Worm (Caenorhabditis elegans) whole organism, young adult: ENCODE measurements around the gene srbc-22.

Experiments
- B0019.2 ChIP-seq: fragments of 200-800 bp; sonication (Bioruptor generic); conservative IDR thresholded peaks from 2 replicates; pipeline ENCODE4 v1.3.6; 2022; ENCODE audit warnings: missing genetic modification reagents, missing genetic modification characterization, missing compliant biosample characterization
- B0261.1 ChIP-seq: sonication (generic microtip); optimal IDR thresholded peaks from 2 replicates; lab custom pipeline; 2016; ENCODE audit warnings: mild to moderate bottlenecking, missing genetic modification characterization, moderate library complexity, missing compliant biosample characterization
- C17E4.6 ChIP-seq: fragments of 200-800 bp; sonication (Bioruptor generic); IDR thresholded peaks from 2 replicates; pipeline ENCODE4 v1.3.6; 2022; ENCODE audit warnings: missing genetic modification reagents, missing genetic modification characterization, missing compliant biosample characterization
- F22D6.2 ChIP-seq: sonication (generic microtip); optimal IDR thresholded peaks from 2 replicates; lab custom pipeline; 2016; ENCODE audit warnings: mild to moderate bottlenecking, missing genetic modification characterization, missing compliant biosample characterization
- F23B12.7 ChIP-seq: sonication (generic microtip); optimal IDR thresholded peaks from 2 replicates; lab custom pipeline; 2017; ENCODE audit warnings: missing genetic modification characterization, mild to moderate bottlenecking, missing compliant biosample characterization, antibody characterized with exemption, moderate library complexity; ENCODE audit not compliant: insufficient read depth
- F37B4.10 ChIP-seq: fragments of 200-800 bp; sonication (Bioruptor generic); IDR thresholded peaks from 2 replicates; pipeline ENCODE4 v1.3.6; 2022; ENCODE audit warnings: missing genetic modification characterization, missing compliant biosample characterization
- F52B5.7 ChIP-seq: sonication (generic microtip); optimal IDR thresholded peaks from 2 replicates; lab custom pipeline; 2016; ENCODE audit warnings: mild to moderate bottlenecking, missing genetic modification characterization, missing compliant biosample characterization
- K11D2.4 ChIP-seq: fragments of 200-800 bp; sonication (Bioruptor generic); IDR thresholded peaks from 2 replicates; pipeline ENCODE4 v1.3.6; 2022; ENCODE audit warnings: missing genetic modification reagents, missing genetic modification characterization, missing compliant biosample characterization
- T07F8.4 ChIP-seq: sonication (generic microtip); optimal IDR thresholded peaks from 2 replicates; lab custom pipeline; 2016; ENCODE audit warnings: mild to moderate bottlenecking, missing genetic modification characterization, moderate library complexity, missing compliant biosample characterization
- T26A5.8 ChIP-seq: sonication (generic microtip); optimal IDR thresholded peaks from 2 replicates; lab custom pipeline; 2016; ENCODE audit warnings: missing genetic modification characterization, missing compliant biosample characterization
- akir-1 ChIP-seq: fragments of 200-800 bp; sonication (Bioruptor generic); optimal IDR thresholded peaks from 2 replicates; lab custom pipeline; 2018; ENCODE audit warnings: mild to moderate bottlenecking, missing genetic modification characterization, moderate library complexity, missing compliant biosample characterization
- atf-7 ChIP-seq: sonication (generic microtip); optimal IDR thresholded peaks from 2 replicates; lab custom pipeline; 2017; ENCODE audit warnings: mild to moderate bottlenecking, missing genetic modification characterization, missing compliant biosample characterization
- athp-1 ChIP-seq: sonication (generic microtip); optimal IDR thresholded peaks from 2 replicates; lab custom pipeline; 2017; ENCODE audit warnings: mild to moderate bottlenecking, missing genetic modification characterization, missing compliant biosample characterization
- bed-2 ChIP-seq: fragments of 200-800 bp; sonication (Bioruptor generic); IDR thresholded peaks from 2 replicates; pipeline ENCODE4 v1.3.6; 2022; ENCODE audit warnings: missing genetic modification reagents, missing genetic modification characterization, missing compliant biosample characterization
- ccch-3 ChIP-seq: fragments of 200-800 bp; sonication (Bioruptor generic); optimal IDR thresholded peaks from 2 replicates; lab custom pipeline; 2018; ENCODE audit warnings: mild to moderate bottlenecking, missing genetic modification characterization, missing compliant biosample characterization
- ceh-100 ChIP-seq: fragments of 200-800 bp; sonication (Bioruptor generic); IDR thresholded peaks from 2 replicates; pipeline ENCODE4 v1.3.6; 2022; ENCODE audit warnings: missing genetic modification reagents, missing genetic modification characterization, missing compliant biosample characterization
- ceh-40 ChIP-seq: fragments of 200-800 bp; sonication (Bioruptor generic); IDR thresholded peaks from 2 replicates; pipeline ENCODE4 v1.3.6; 2022; ENCODE audit warnings: missing genetic modification characterization, missing compliant biosample characterization
- ceh-58 ChIP-seq: fragments of 200-800 bp; sonication (Bioruptor generic); IDR thresholded peaks from 2 replicates; pipeline ENCODE4 v1.3.6; 2022; ENCODE audit warnings: missing genetic modification characterization, missing compliant biosample characterization
- egl-18 ChIP-seq: fragments of 200-800 bp; sonication (Bioruptor generic); IDR thresholded peaks from 2 replicates; pipeline ENCODE4 v1.3.6; 2022; ENCODE audit warnings: missing genetic modification reagents, missing genetic modification characterization, missing compliant biosample characterization
- egrh-3 ChIP-seq: fragments of 200-800 bp; sonication (Bioruptor generic); IDR thresholded peaks from 2 replicates; pipeline ENCODE4 v1.3.6; 2022; ENCODE audit warnings: missing genetic modification reagents, missing genetic modification characterization, missing compliant biosample characterization
- ekl-4 ChIP-seq: fragments of 200-800 bp; sonication (Bioruptor generic); IDR thresholded peaks from 2 replicates; pipeline ENCODE4 v1.3.6; 2022; ENCODE audit warnings: missing genetic modification reagents, missing genetic modification characterization, missing compliant biosample characterization
- gei-17 ChIP-seq: fragments of 200-800 bp; sonication (Bioruptor generic); optimal IDR thresholded peaks from 2 replicates; lab custom pipeline; 2018; ENCODE audit warnings: mild to moderate bottlenecking, missing genetic modification characterization, missing compliant biosample characterization
- hmg-20 ChIP-seq: fragments of 200-800 bp; sonication (Bioruptor generic); IDR thresholded peaks from 2 replicates; pipeline ENCODE4 v1.3.6; 2022; ENCODE audit warnings: missing genetic modification reagents, missing genetic modification characterization, missing compliant biosample characterization
- lin-54 ChIP-seq: fragments of 200-800 bp; sonication (Bioruptor generic); optimal IDR thresholded peaks from 2 replicates; lab custom pipeline; 2018; ENCODE audit warnings: mild to moderate bottlenecking, missing genetic modification characterization, missing compliant biosample characterization
- mcd-1 ChIP-seq: fragments of 200-800 bp; sonication (Bioruptor generic); IDR thresholded peaks from 2 replicates; pipeline ENCODE4 v1.3.6; 2022; ENCODE audit warnings: missing genetic modification reagents, missing genetic modification characterization, missing compliant biosample characterization
- nfyb-1 ChIP-seq: fragments of 200-800 bp; sonication (Bioruptor generic); IDR thresholded peaks from 2 replicates; pipeline ENCODE4 v1.3.6; 2022; ENCODE audit warnings: missing genetic modification reagents, missing genetic modification characterization, missing compliant biosample characterization
- nhr-80 ChIP-seq: sonication (generic microtip); optimal IDR thresholded peaks from 2 replicates; lab custom pipeline; 2016; ENCODE audit warnings: missing genetic modification characterization, missing compliant biosample characterization
- repo-1 ChIP-seq: sonication (generic microtip); optimal IDR thresholded peaks from 2 replicates; lab custom pipeline; 2017; ENCODE audit warnings: mild to moderate bottlenecking, missing genetic modification characterization, missing compliant biosample characterization
- sdz-38 ChIP-seq: sonication (generic microtip); optimal IDR thresholded peaks from 2 replicates; lab custom pipeline; 2016; ENCODE audit warnings: missing genotype, missing genetic modification characterization, missing compliant biosample characterization
- sea-2 ChIP-seq: fragments of 200-800 bp; sonication (Bioruptor generic); IDR thresholded peaks from 2 replicates; pipeline ENCODE4 v1.3.6; 2022; ENCODE audit warnings: missing genetic modification characterization, missing compliant biosample characterization
- unc-62 ChIP-seq: fragments of 150-350 bp; optimal IDR thresholded peaks from 2 replicates; lab custom pipeline; 2014; ENCODE audit warnings: missing biosample characterization, missing genetic modification reagents, missing genetic modification characterization
- ztf-22 ChIP-seq: fragments of 200-800 bp; sonication (Bioruptor generic); optimal IDR thresholded peaks from 2 replicates; lab custom pipeline; 2018; ENCODE audit warnings: mild to moderate bottlenecking, missing genetic modification characterization, moderate library complexity, missing compliant biosample characterization
- ztf-25 ChIP-seq: fragments of 200-800 bp; sonication (Bioruptor generic); IDR thresholded peaks from 2 replicates; pipeline ENCODE4 v1.3.6; 2022; ENCODE audit warnings: missing genetic modification reagents, missing genetic modification characterization, missing compliant biosample characterization
- ztf-3 ChIP-seq: fragments of 200-800 bp; sonication (Bioruptor generic); optimal IDR thresholded peaks from 2 replicates; lab custom pipeline; 2018; ENCODE audit warnings: mild to moderate bottlenecking, missing genetic modification characterization, missing compliant biosample characterization

srbc-22 gene

ce11 chrV:2149432-2149831, 7.5 kb upstream of the srbc-22 start, which contains the start of gene C45H4.21:
TSS of gene C45H4.21 (minus strand) at chrV:2149532.
- TF ChIP-seq ccch-3 (GFP tag; lab: Kevin White, UChicago) (no peak), sdz-38 (no peak), C17E4.6 (GFP tag; lab: Robert Waterston, UW) (no peak), ztf-3 (no peak), unc-62 (GFP tag; lab: Kevin White, UChicago) (no peak), mcd-1 (GFP tag; lab: Robert Waterston, UW) (no peak), F37B4.10 (GFP tag; lab: Robert Waterston, UW) (no peak)
- TF ChIP-seq, all 124 proteins: peak for 0

ce11 chrV:2150876-2151275, 6.1 kb upstream of the srbc-22 start, which contains the start of gene C45H4.13:
TSS of gene C45H4.13 (minus strand) at chrV:2150976.
- TF ChIP-seq athp-1 (tag; lab: Kevin White, UChicago) (no peak), akir-1 (GFP tag; lab: Kevin White, UChicago) (no peak), ceh-58 (no peak), ztf-22 (no peak), F52B5.7 (tag; lab: Kevin White, UChicago) (no peak), repo-1 (no peak), K11D2.4 (no peak), nfyb-1 (GFP tag; lab: Robert Waterston, UW) (no peak), egrh-3 (GFP tag; lab: Robert Waterston, UW) (no peak), egl-18 (no peak), T07F8.4 (tag; lab: Kevin White, UChicago) (no peak), gei-17 (GFP tag; lab: Kevin White, UChicago) (no peak), nhr-80 (no peak), lin-54 (GFP tag; lab: Kevin White, UChicago) (no peak), B0019.2 (GFP tag; lab: Robert Waterston, UW) (no peak)

DNA sequence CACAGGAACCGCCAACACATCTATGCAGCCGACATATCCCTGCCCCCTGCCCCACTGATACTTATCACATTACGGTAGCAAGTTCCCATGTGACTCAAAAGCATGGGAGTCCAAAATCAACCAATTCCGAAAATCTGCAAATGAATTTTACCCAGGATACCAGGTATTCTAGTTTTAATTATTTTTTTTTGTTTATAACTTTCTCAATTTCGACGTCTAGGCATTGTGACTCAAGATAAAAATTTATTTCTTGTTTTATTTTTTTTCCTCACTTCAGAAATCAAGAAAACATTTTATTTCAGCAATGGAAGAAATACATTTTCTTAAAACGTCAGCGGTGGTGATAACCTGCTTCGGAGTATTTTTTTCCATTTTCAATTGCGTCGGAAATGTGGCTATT, 5.5 kb upstream of the srbc-22 start, which contains the start of gene srbc-24:
srbc-24 (plus strand) TSS at position 301 of the 400 bp plus-strand sequence.
- TF ChIP-seq F37B4.10 (GFP tag; lab: Robert Waterston, UW) = no peak
- no peak for TF ChIP-seq T26A5.8 (tag; lab: Kevin White, UChicago)
- no peak for TF ChIP-seq C17E4.6 (GFP tag; lab: Robert Waterston, UW)
- no peak for TF ChIP-seq atf-7 (tag; lab: Kevin White, UChicago)
- TF ChIP-seq athp-1 (tag; lab: Kevin White, UChicago) = no peak
- TF ChIP-seq egrh-3 (GFP tag; lab: Robert Waterston, UW) = no peak
- TF ChIP-seq F23B12.7 = no peak
- TF ChIP-seq ceh-100 (GFP tag; lab: Robert Waterston, UW) = no peak
- TF ChIP-seq ekl-4 = no peak
- no peak for TF ChIP-seq B0019.2 (GFP tag; lab: Robert Waterston, UW)

DNA sequence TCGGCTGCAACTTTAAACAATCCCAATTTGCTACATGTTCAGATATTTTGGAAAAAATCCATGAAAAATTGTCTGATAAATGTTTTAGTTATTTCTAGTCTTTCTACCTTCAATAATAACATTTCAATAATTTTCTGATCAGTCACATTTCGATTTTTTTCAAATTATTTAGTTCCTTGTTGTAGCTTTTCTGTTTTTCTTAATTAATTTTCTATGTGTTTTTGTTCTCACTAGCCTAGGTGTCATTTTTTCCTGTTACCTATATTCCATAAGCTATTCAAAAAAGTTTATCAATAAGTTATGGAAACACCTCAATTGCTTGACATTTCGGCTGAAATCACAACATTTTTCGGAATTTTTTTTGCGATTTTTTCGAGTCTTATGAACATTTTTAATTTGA, 3.7 kb upstream of the srbc-22 start, which contains the start of gene srbc-23:
srbc-23 (plus strand) TSS at position 301 of the 400 bp plus-strand sequence.
- no peak for TF ChIP-seq B0261.1 (tag; lab: Kevin White, UChicago)
- no peak for TF ChIP-seq hmg-20 (GFP tag; lab: Robert Waterston, UW)
- no peak for TF ChIP-seq ceh-40 (GFP tag; lab: Robert Waterston, UW)
- no peak for TF ChIP-seq sea-2 (GFP tag; lab: Robert Waterston, UW)
- TF ChIP-seq F22D6.2 = no peak
- no peak for TF ChIP-seq ztf-25 (GFP tag; lab: Robert Waterston, UW)
- TF ChIP-seq bed-2 (GFP tag; lab: Robert Waterston, UW) = no peak
- no peak for TF ChIP-seq T07F8.4 (tag; lab: Kevin White, UChicago)
